Worm (Caenorhabditis elegans) whole organism, L1 larva: ENCODE data around the gene srr-10.

ENCODE experiments used
- hpl-2 ChIP-seq: fragments of 150-350 bp; optimal IDR thresholded peaks from 2 replicates; lab custom pipeline; 2014; ENCODE audit warnings: missing biosample characterization, missing genetic modification reagents, missing genetic modification characterization
- jun-1 ChIP-seq: fragments of 150-350 bp; optimal IDR thresholded peaks from 2 replicates; lab custom pipeline; 2014; ENCODE audit warnings: missing biosample characterization, missing genetic modification reagents, missing genetic modification characterization
- tbx-2 ChIP-seq: sonication (generic microtip); optimal IDR thresholded peaks from 2 replicates; lab custom pipeline; 2016; ENCODE audit warnings: missing genetic modification characterization, missing compliant biosample characterization

- TF ChIP-seq jun-1 (tag; lab: Kevin White, UChicago): no peak
- no peak for TF ChIP-seq hpl-2 (GFP tag; lab: Kevin White, UChicago)
- no peak for TF ChIP-seq tbx-2
Measured at ce11 chrV:7777098-7777497, 41.7 kb downstream of the srr-10 start, which contains the start of gene C26F1.3.
